Worm (Caenorhabditis elegans) whole organism, L2 larva: ENCODE results near the gene syp-1.

ENCODE experiments used
- R02D3.7 ChIP-seq: fragments of 150-350 bp; optimal IDR thresholded peaks from 2 replicates; lab custom pipeline; 2014; ENCODE audit warnings: missing biosample characterization, missing genetic modification characterization
- fos-1 ChIP-seq: fragments of 150-350 bp; optimal IDR thresholded peaks from 2 replicates; lab custom pipeline; 2014; ENCODE audit warnings: missing biosample characterization, missing genetic modification characterization

DNA sequence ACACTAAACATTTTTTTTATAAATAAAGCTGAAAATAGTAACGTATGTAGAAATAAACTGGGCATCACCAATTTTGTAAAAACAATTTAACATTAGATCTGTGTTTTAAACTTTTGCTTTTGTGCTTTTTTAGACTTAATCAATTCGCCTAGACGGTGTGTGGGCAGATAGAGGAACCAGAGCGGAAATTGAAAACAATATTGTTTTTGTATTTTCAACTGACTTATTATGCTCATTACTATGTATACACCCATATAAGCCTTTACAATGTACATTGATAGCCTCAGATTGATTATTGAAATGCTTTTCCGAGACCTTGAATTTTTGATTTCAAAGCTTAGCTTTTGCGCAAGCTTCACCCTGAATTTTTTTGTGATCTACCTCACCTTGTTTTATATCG lies 25.9 kb downstream of the syp-1 start, which contains the start of gene str-73:
- TF ChIP-seq R02D3.7 (tag; lab: Kevin White, UChicago) (no peak), fos-1 (tag; lab: Kevin White, UChicago) (no peak)
